Worm (Caenorhabditis elegans): ENCODE results near the gene B0554.1.

The B0554.1 gene

ce11 chrV:438094-438493, at the start of gene B0554.1:
B0554.1 (plus strand) TSS chrV:438394.
- no peak for TF ChIP-seq cog-1 (tag; optimal IDR thresholded peaks at IDR 0.05)
- no peak for TF ChIP-seq T22C8.4 (GFP tag; IDR thresholded peaks at IDR 0.05)
- no peak for TF ChIP-seq ztf-29 (GFP tag; IDR thresholded peaks at IDR 0.05)
- no peak for TF ChIP-seq flt-1 (GFP tag; IDR thresholded peaks at IDR 0.05)
- TF ChIP-seq tab-1 (GFP tag; IDR thresholded peaks at IDR 0.05) = no peak
- no peak for TF ChIP-seq med-1 (GFP tag; optimal IDR thresholded peaks at IDR 0.05; ENCODE audit: insufficient read depth)
- no peak for TF ChIP-seq ref-1 (GFP tag; conservative IDR thresholded peaks at IDR 0.05)
- TF ChIP-seq ztf-23 (GFP tag; IDR thresholded peaks at IDR 0.05) = no peak

ce11 chrV:388397-388796, 49.8 kb upstream of the B0554.1 start, which contains the start of gene ZK6.6:
ZK6.6 (plus strand) TSS chrV:388697.
- TF ChIP-seq T22C8.4 (GFP tag; IDR thresholded peaks at IDR 0.05) (no peak), klf-2 (GFP tag; conservative IDR thresholded peaks at IDR 0.05) (no peak), flt-1 (GFP tag; IDR thresholded peaks at IDR 0.05) (no peak), med-1 (GFP tag; optimal IDR thresholded peaks at IDR 0.05; ENCODE audit: insufficient read depth) (no peak), tab-1 (GFP tag; IDR thresholded peaks at IDR 0.05) (no peak), ztf-23 (GFP tag; IDR thresholded peaks at IDR 0.05) (no peak), ref-1 (GFP tag; conservative IDR thresholded peaks at IDR 0.05) (no peak), cog-1 (tag; optimal IDR thresholded peaks at IDR 0.05) (no peak), ztf-29 (GFP tag; IDR thresholded peaks at IDR 0.05) (no peak)

ce11 chrV:392199-392678, 46.0 kb upstream of the B0554.1 start, which contains the start of gene nhr-254:
nhr-254 (plus strand) TSS chrV:392628.
- TF ChIP-seq ztf-23 (GFP tag; IDR thresholded peaks at IDR 0.05) (no peak), flt-1 (GFP tag; IDR thresholded peaks at IDR 0.05) (no peak)

ce11 chrV:396309-396708, 41.9 kb upstream of the B0554.1 start, which contains the start of gene nhr-253:
nhr-253 (plus strand) TSS chrV:396593.
- no peak for TF ChIP-seq klf-2 (GFP tag; conservative IDR thresholded peaks at IDR 0.05)
- no peak for TF ChIP-seq cog-1 (tag; optimal IDR thresholded peaks at IDR 0.05)
- no peak for TF ChIP-seq ref-1 (GFP tag; conservative IDR thresholded peaks at IDR 0.05)
- no peak for TF ChIP-seq flt-1 (GFP tag; IDR thresholded peaks at IDR 0.05)
- TF ChIP-seq tab-1 (GFP tag; IDR thresholded peaks at IDR 0.05) = no peak
- no peak for TF ChIP-seq ztf-29 (GFP tag; IDR thresholded peaks at IDR 0.05)
- TF ChIP-seq T22C8.4 (GFP tag; IDR thresholded peaks at IDR 0.05) = no peak
- TF ChIP-seq med-1 (GFP tag; optimal IDR thresholded peaks at IDR 0.05; ENCODE audit: insufficient read depth) = no peak
- no peak for TF ChIP-seq ztf-23 (GFP tag; IDR thresholded peaks at IDR 0.05)

- TF ChIP-seq flt-1 (GFP tag; IDR thresholded peaks at IDR 0.05) (no peak), ztf-29 (GFP tag; IDR thresholded peaks at IDR 0.05) (no peak), cog-1 (tag; optimal IDR thresholded peaks at IDR 0.05) (no peak), ztf-23 (GFP tag; IDR thresholded peaks at IDR 0.05) (no peak), tab-1 (GFP tag; IDR thresholded peaks at IDR 0.05) (no peak), med-1 (GFP tag; optimal IDR thresholded peaks at IDR 0.05; ENCODE audit: insufficient read depth) (no peak), ref-1 (GFP tag; conservative IDR thresholded peaks at IDR 0.05) (no peak), T22C8.4 (GFP tag; IDR thresholded peaks at IDR 0.05) (no peak), klf-2 (GFP tag; conservative IDR thresholded peaks at IDR 0.05) (no peak)
Observed at ce11 chrV:399721-400120, 38.5 kb upstream of the B0554.1 start, which contains the start of gene scl-27. scl-27 (plus strand) TSS chrV:400021.

- no peak for TF ChIP-seq med-1 (GFP tag; optimal IDR thresholded peaks at IDR 0.05; ENCODE audit: insufficient read depth)
- TF ChIP-seq tab-1 (GFP tag; IDR thresholded peaks at IDR 0.05) = no peak
- no peak for TF ChIP-seq ref-1 (GFP tag; conservative IDR thresholded peaks at IDR 0.05)
- TF ChIP-seq ztf-29 (GFP tag; IDR thresholded peaks at IDR 0.05) = no peak
- TF ChIP-seq T22C8.4 (GFP tag; IDR thresholded peaks at IDR 0.05) = no peak
- no peak for TF ChIP-seq ztf-23 (GFP tag; IDR thresholded peaks at IDR 0.05)
- no peak for TF ChIP-seq flt-1 (GFP tag; IDR thresholded peaks at IDR 0.05)
- no peak for TF ChIP-seq klf-2 (GFP tag; conservative IDR thresholded peaks at IDR 0.05)
- no peak for TF ChIP-seq cog-1 (tag; optimal IDR thresholded peaks at IDR 0.05)
Observed at ce11 chrV:403028-403427, 35.2 kb upstream of the B0554.1 start, which contains the start of gene srh-62. srh-62 (minus strand) TSS chrV:403128.

ce11 chrV:404210-404669, 34.0 kb upstream of the B0554.1 start, which contains the start of gene nhr-252:
nhr-252 (plus strand) TSS chrV:404619.
- TF ChIP-seq ref-1 (GFP tag; conservative IDR thresholded peaks at IDR 0.05) = no peak
- TF ChIP-seq T22C8.4 (GFP tag; IDR thresholded peaks at IDR 0.05) = no peak
- no peak for TF ChIP-seq klf-2 (GFP tag; conservative IDR thresholded peaks at IDR 0.05)
- no peak for TF ChIP-seq cog-1 (tag; optimal IDR thresholded peaks at IDR 0.05)
- TF ChIP-seq flt-1 (GFP tag; IDR thresholded peaks at IDR 0.05) = no peak
- no peak for TF ChIP-seq tab-1 (GFP tag; IDR thresholded peaks at IDR 0.05)
- TF ChIP-seq ztf-29 (GFP tag; IDR thresholded peaks at IDR 0.05) = no peak
- TF ChIP-seq med-1 (GFP tag; optimal IDR thresholded peaks at IDR 0.05; ENCODE audit: insufficient read depth) = no peak
- no peak for TF ChIP-seq ztf-23 (GFP tag; IDR thresholded peaks at IDR 0.05)

ce11 chrV:412820-413219, 25.4 kb upstream of the B0554.1 start:
- TF ChIP-seq ref-1 (GFP tag; conservative IDR thresholded peaks at IDR 0.05) (no peak), cog-1 (tag; optimal IDR thresholded peaks at IDR 0.05) (no peak), ztf-29 (GFP tag; IDR thresholded peaks at IDR 0.05) (no peak), klf-2 (GFP tag; conservative IDR thresholded peaks at IDR 0.05) (no peak), med-1 (GFP tag; optimal IDR thresholded peaks at IDR 0.05; ENCODE audit: insufficient read depth) (no peak), tab-1 (GFP tag; IDR thresholded peaks at IDR 0.05) (no peak)

- TF ChIP-seq T22C8.4 (GFP tag; IDR thresholded peaks at IDR 0.05) = no peak
- TF ChIP-seq cog-1 (tag; optimal IDR thresholded peaks at IDR 0.05) = no peak
- no peak for TF ChIP-seq med-1 (GFP tag; optimal IDR thresholded peaks at IDR 0.05; ENCODE audit: insufficient read depth)
- TF ChIP-seq ref-1 (GFP tag; conservative IDR thresholded peaks at IDR 0.05) = no peak
- no peak for TF ChIP-seq ztf-29 (GFP tag; IDR thresholded peaks at IDR 0.05)
- TF ChIP-seq ztf-23 (GFP tag; IDR thresholded peaks at IDR 0.05) = no peak
- no peak for TF ChIP-seq flt-1 (GFP tag; IDR thresholded peaks at IDR 0.05)
- TF ChIP-seq tab-1 (GFP tag; IDR thresholded peaks at IDR 0.05) = no peak
- no peak for TF ChIP-seq klf-2 (GFP tag; conservative IDR thresholded peaks at IDR 0.05)
Observed at ce11 chrV:414630-415029, 23.6 kb upstream of the B0554.1 start, which contains the start of gene dod-19. dod-19 (minus strand) TSS chrV:414759.

- TF ChIP-seq T22C8.4 (GFP tag; IDR thresholded peaks at IDR 0.05) (no peak), tab-1 (GFP tag; IDR thresholded peaks at IDR 0.05) (no peak)
Observed at ce11 chrV:415072-415471, 23.1 kb upstream of the B0554.1 start.
